Worm (Caenorhabditis elegans) whole organism, young adult: Measurements from ENCODE around the gene tba-7.

Source experiments
- B0035.1 ChIP-seq: sonication (generic microtip); optimal IDR thresholded peaks from 2 replicates; lab custom pipeline; 2016; ENCODE audit warnings: missing genetic modification characterization, mild to moderate bottlenecking, missing compliant biosample characterization, missing genotype, missing genetic modification reagents
- B0336.3 ChIP-seq: fragments of 200-800 bp; sonication (Bioruptor generic); IDR thresholded peaks from 2 replicates; pipeline ENCODE4 v1.3.6; 2022; ENCODE audit warnings: missing genetic modification characterization, missing compliant biosample characterization
- D2030.7 ChIP-seq: fragments of 200-800 bp; sonication (Bioruptor generic); IDR thresholded peaks from 2 replicates; pipeline ENCODE4 v1.3.6; 2022; ENCODE audit warnings: missing genetic modification reagents, missing genetic modification characterization, missing compliant biosample characterization
- T07F8.4 ChIP-seq: sonication (generic microtip); optimal IDR thresholded peaks from 2 replicates; lab custom pipeline; 2016; ENCODE audit warnings: mild to moderate bottlenecking, missing genetic modification characterization, moderate library complexity, missing compliant biosample characterization
- ama-1 ChIP-seq, 3 experiments: fragments of 150-350 bp in 1 of 3; sonication (generic microtip) in 2 of 3; optimal IDR thresholded peaks; 2 replicates each; lab custom pipeline; 2014 to 2018; ENCODE audit warnings: missing biosample characterization in 2 of 3, missing genetic modification characterization in 2 of 3, missing genetic modification reagents in 2 of 3
- aptf-2 ChIP-seq: fragments of 200-800 bp; sonication (Bioruptor generic); conservative IDR thresholded peaks from 2 replicates; pipeline ENCODE4 v1.3.6; 2022; ENCODE audit warnings: missing genetic modification reagents, missing genetic modification characterization, missing compliant biosample characterization
- chd-7 ChIP-seq: sonication (generic microtip); optimal IDR thresholded peaks from 2 replicates; lab custom pipeline; 2016; ENCODE audit warnings: mild to moderate bottlenecking, missing genetic modification characterization, moderate library complexity, missing compliant biosample characterization
- nfya-2 ChIP-seq: fragments of 200-800 bp; sonication (Bioruptor generic); IDR thresholded peaks from 2 replicates; pipeline ENCODE4 v1.3.6; 2022; ENCODE audit warnings: missing genetic modification reagents, missing genetic modification characterization, missing compliant biosample characterization
- pha-4 ChIP-seq: fragments of 150-350 bp; sonication (generic microtip); optimal IDR thresholded peaks from 2 replicates; lab custom pipeline; 2014; ENCODE audit warnings: missing biosample characterization, missing genetic modification reagents, missing genetic modification characterization
- snpc-4 ChIP-seq, 5 experiments: fragments of 150-350 bp in 1 of 5; sonication (generic microtip) in 4 of 5; optimal IDR thresholded peaks; 2 replicates each; lab custom pipeline; 2014 to 2018; ENCODE audit warnings: missing genetic modification characterization in 5 of 5, missing biosample characterization in 3 of 5, antibody characterized with exemption in 2 of 5, mild to moderate bottlenecking in 2 of 5, missing compliant biosample characterization in 2 of 5, missing genotype in 2 of 5, moderate library complexity in 2 of 5, missing genetic modification reagents in 1 of 5
- unc-62 ChIP-seq: fragments of 150-350 bp; optimal IDR thresholded peaks from 2 replicates; lab custom pipeline; 2014; ENCODE audit warnings: missing biosample characterization, missing genetic modification reagents, missing genetic modification characterization
- ztf-18 ChIP-seq: sonication (generic microtip); optimal IDR thresholded peaks from 2 replicates; lab custom pipeline; 2016; ENCODE audit warnings: missing genotype, mild to moderate bottlenecking, missing genetic modification characterization, missing compliant biosample characterization
- ztf-3 ChIP-seq: fragments of 200-800 bp; sonication (Bioruptor generic); optimal IDR thresholded peaks from 2 replicates; lab custom pipeline; 2018; ENCODE audit warnings: mild to moderate bottlenecking, missing genetic modification characterization, missing compliant biosample characterization

ce11 chrIII:11359422-11359821, 12.2 kb downstream of the tba-7 start:
- no peak for TF ChIP-seq D2030.7 (GFP tag; lab: Robert Waterston, UW)
- no peak for TF ChIP-seq B0336.3 (GFP tag; lab: Robert Waterston, UW)
- no peak for TF ChIP-seq chd-7 (tag; lab: Kevin White, UChicago)
- TF ChIP-seq ztf-3 (GFP tag; lab: Kevin White, UChicago): no peak
- no peak for TF ChIP-seq snpc-4 (GFP tag; optimal IDR thresholded peaks at IDR 0.05; lab: Kevin White, UChicago)
- TF ChIP-seq snpc-4 (tag; optimal IDR thresholded peaks at IDR 0.05; lab: Kevin White, UChicago): no peak
- TF ChIP-seq unc-62 (GFP tag; lab: Kevin White, UChicago): no peak
- TF ChIP-seq aptf-2 (GFP tag; lab: Robert Waterston, UW): no peak
- TF ChIP-seq nfya-2 (GFP tag; lab: Robert Waterston, UW): no peak
- TF ChIP-seq pha-4 (tag; lab: Kevin White, UChicago): no peak
- TF ChIP-seq ama-1 (optimal IDR thresholded peaks at IDR 0.05; lab: Kevin White, UChicago): no peak
- TF ChIP-seq ama-1 (GFP tag; optimal IDR thresholded peaks at IDR 0.05; lab: Kevin White, UChicago): no peak
- no peak for TF ChIP-seq B0035.1 (tag; lab: Kevin White, UChicago)
- TF ChIP-seq T07F8.4 (tag; lab: Kevin White, UChicago): no peak
- TF ChIP-seq ztf-18 (tag; lab: Kevin White, UChicago): no peak
